Worm (Caenorhabditis elegans) whole organism, young adult: ENCODE data around the gene F28C6.9.

ENCODE experiments used
- B0035.1 ChIP-seq: sonication (generic microtip); optimal IDR thresholded peaks from 2 replicates; lab custom pipeline; 2016; ENCODE audit warnings: missing genetic modification characterization, mild to moderate bottlenecking, missing compliant biosample characterization, missing genotype, missing genetic modification reagents
- D2030.7 ChIP-seq: fragments of 200-800 bp; sonication (Bioruptor generic); IDR thresholded peaks from 2 replicates; pipeline ENCODE4 v1.3.6; 2022; ENCODE audit warnings: missing genetic modification reagents, missing genetic modification characterization, missing compliant biosample characterization
- F10E7.11 ChIP-seq: sonication (generic microtip); optimal IDR thresholded peaks from 2 replicates; lab custom pipeline; 2017; ENCODE audit warnings: mild to moderate bottlenecking, missing genetic modification characterization, moderate library complexity, missing compliant biosample characterization
- F23B12.7 ChIP-seq: sonication (generic microtip); optimal IDR thresholded peaks from 2 replicates; lab custom pipeline; 2017; ENCODE audit warnings: missing genetic modification characterization, mild to moderate bottlenecking, missing compliant biosample characterization, antibody characterized with exemption, moderate library complexity; ENCODE audit not compliant: insufficient read depth
- F37B4.10 ChIP-seq: fragments of 200-800 bp; sonication (Bioruptor generic); IDR thresholded peaks from 2 replicates; pipeline ENCODE4 v1.3.6; 2022; ENCODE audit warnings: missing genetic modification characterization, missing compliant biosample characterization
- F39B2.1 ChIP-seq: fragments of 200-800 bp; sonication (Bioruptor generic); IDR thresholded peaks from 2 replicates; pipeline ENCODE4 v1.3.6; 2022; ENCODE audit warnings: missing genetic modification reagents, missing genetic modification characterization, missing compliant biosample characterization
- T26A5.8 ChIP-seq: sonication (generic microtip); optimal IDR thresholded peaks from 2 replicates; lab custom pipeline; 2016; ENCODE audit warnings: missing genetic modification characterization, missing compliant biosample characterization
- Y67H2A.10 ChIP-seq: fragments of 200-800 bp; sonication (Bioruptor generic); conservative IDR thresholded peaks from 2 replicates; pipeline ENCODE4 v1.3.6; 2022; ENCODE audit warnings: missing genetic modification reagents, missing genetic modification characterization, missing compliant biosample characterization
- ama-1 ChIP-seq, 3 experiments: fragments of 150-350 bp in 1 of 3; sonication (generic microtip) in 2 of 3; optimal IDR thresholded peaks; 2 replicates each; lab custom pipeline; 2014 to 2018; ENCODE audit warnings: missing biosample characterization in 2 of 3, missing genetic modification characterization in 2 of 3, missing genetic modification reagents in 2 of 3
- athp-1 ChIP-seq: sonication (generic microtip); optimal IDR thresholded peaks from 2 replicates; lab custom pipeline; 2017; ENCODE audit warnings: mild to moderate bottlenecking, missing genetic modification characterization, missing compliant biosample characterization
- bed-1 ChIP-seq: fragments of 200-800 bp; sonication (Bioruptor generic); IDR thresholded peaks from 2 replicates; pipeline ENCODE4 v1.3.6; 2022; ENCODE audit warnings: missing genetic modification reagents, missing genetic modification characterization, missing compliant biosample characterization
- bed-2 ChIP-seq: fragments of 200-800 bp; sonication (Bioruptor generic); IDR thresholded peaks from 2 replicates; pipeline ENCODE4 v1.3.6; 2022; ENCODE audit warnings: missing genetic modification reagents, missing genetic modification characterization, missing compliant biosample characterization
- cebp-1 ChIP-seq, 2 experiments: fragments of 200-800 bp in 1 of 2; sonication (Bioruptor generic) in 1 of 2; sonication (generic microtip) in 1 of 2; IDR thresholded peaks in 1 of 2; optimal IDR thresholded peaks in 1 of 2; 2 replicates each; pipeline versions ENCODE4 v1.3.6 to Lab custom; 2017 to 2022; ENCODE audit warnings: missing compliant biosample characterization in 2 of 2, missing genetic modification characterization in 2 of 2, mild to moderate bottlenecking in 1 of 2, missing genetic modification reagents in 1 of 2, moderate library complexity in 1 of 2
- ceh-100 ChIP-seq: fragments of 200-800 bp; sonication (Bioruptor generic); IDR thresholded peaks from 2 replicates; pipeline ENCODE4 v1.3.6; 2022; ENCODE audit warnings: missing genetic modification reagents, missing genetic modification characterization, missing compliant biosample characterization
- ceh-27 ChIP-seq: fragments of 200-800 bp; sonication (Bioruptor generic); optimal IDR thresholded peaks from 2 replicates; lab custom pipeline; 2018; ENCODE audit warnings: mild to moderate bottlenecking, missing genetic modification characterization, moderate library complexity, missing compliant biosample characterization
- ceh-58 ChIP-seq: fragments of 200-800 bp; sonication (Bioruptor generic); IDR thresholded peaks from 2 replicates; pipeline ENCODE4 v1.3.6; 2022; ENCODE audit warnings: missing genetic modification characterization, missing compliant biosample characterization
- ceh-91 ChIP-seq: fragments of 200-800 bp; sonication (Bioruptor generic); IDR thresholded peaks from 2 replicates; pipeline ENCODE4 v1.3.6; 2022; ENCODE audit warnings: missing genetic modification reagents, missing genetic modification characterization, missing compliant biosample characterization
- chd-7 ChIP-seq: sonication (generic microtip); optimal IDR thresholded peaks from 2 replicates; lab custom pipeline; 2016; ENCODE audit warnings: mild to moderate bottlenecking, missing genetic modification characterization, moderate library complexity, missing compliant biosample characterization
- die-1 ChIP-seq: sonication (generic microtip); optimal IDR thresholded peaks from 2 replicates; lab custom pipeline; 2016; ENCODE audit warnings: missing genotype, mild to moderate bottlenecking, missing genetic modification characterization, missing compliant biosample characterization
- efl-1 ChIP-seq: fragments of 150-350 bp; optimal IDR thresholded peaks from 2 replicates; lab custom pipeline; 2014; ENCODE audit warnings: missing biosample characterization, missing genetic modification reagents, missing genetic modification characterization
- egl-44 ChIP-seq: fragments of 200-800 bp; sonication (Bioruptor generic); IDR thresholded peaks from 2 replicates; pipeline ENCODE4 v1.3.6; 2022; ENCODE audit warnings: missing genetic modification reagents, missing genetic modification characterization, missing compliant biosample characterization
- him-1 ChIP-seq: sonication (generic microtip); optimal IDR thresholded peaks from 2 replicates; lab custom pipeline; 2016; ENCODE audit warnings: missing genotype, missing genetic modification reagents, missing genetic modification characterization, missing compliant biosample characterization
- hlh-26 ChIP-seq: fragments of 200-800 bp; sonication (Bioruptor generic); conservative IDR thresholded peaks from 2 replicates; pipeline ENCODE4 v1.3.6; 2022; ENCODE audit warnings: missing genetic modification reagents, missing genetic modification characterization, missing compliant biosample characterization
- hrde-1 ChIP-seq: sonication (generic microtip); optimal IDR thresholded peaks from 2 replicates; lab custom pipeline; 2016; ENCODE audit warnings: missing genetic modification characterization, mild to moderate bottlenecking, missing compliant biosample characterization, moderate library complexity, missing genotype, missing genetic modification reagents, borderline replicate concordance
- let-607 ChIP-seq, 2 experiments: fragments of 200-800 bp in 1 of 2; sonication (Bioruptor generic) in 1 of 2; sonication (generic microtip) in 1 of 2; optimal IDR thresholded peaks; 2 replicates each; lab custom pipeline; 2016 to 2018; ENCODE audit warnings: mild to moderate bottlenecking in 2 of 2, missing compliant biosample characterization in 2 of 2, missing genetic modification characterization in 2 of 2, moderate library complexity in 2 of 2, missing genotype in 1 of 2
- lin-35 ChIP-seq, 3 experiments: fragments of 150-350 bp in 2 of 3; sonication (generic microtip) in 1 of 3; optimal IDR thresholded peaks; 2 replicates each; lab custom pipeline; 2014 to 2018; ENCODE audit warnings: missing biosample characterization in 3 of 3, missing genetic modification characterization in 3 of 3, missing genetic modification reagents in 3 of 3
- lsy-27 ChIP-seq: sonication (generic microtip); optimal IDR thresholded peaks from 2 replicates; lab custom pipeline; 2017; ENCODE audit warnings: missing genetic modification characterization, mild to moderate bottlenecking, missing compliant biosample characterization, antibody characterized with exemption, missing genotype, borderline replicate concordance; ENCODE audit not compliant: insufficient read depth
- madf-10 ChIP-seq: sonication (generic microtip); optimal IDR thresholded peaks from 2 replicates; lab custom pipeline; 2016; ENCODE audit warnings: mild to moderate bottlenecking, missing genetic modification characterization, missing compliant biosample characterization
- madf-6 ChIP-seq: fragments of 200-800 bp; sonication (Bioruptor generic); IDR thresholded peaks from 2 replicates; pipeline ENCODE4 v1.3.6; 2022; ENCODE audit warnings: missing genetic modification reagents, missing genetic modification characterization, missing compliant biosample characterization
- mes-4 ChIP-seq: sonication (generic microtip); optimal IDR thresholded peaks from 2 replicates; lab custom pipeline; 2016; ENCODE audit warnings: missing genotype, missing genetic modification characterization, missing compliant biosample characterization
- pbrm-1 ChIP-seq: fragments of 200-800 bp; sonication (Bioruptor generic); IDR thresholded peaks from 2 replicates; pipeline ENCODE4 v1.3.6; 2022; ENCODE audit warnings: missing genetic modification reagents, missing genetic modification characterization, missing compliant biosample characterization
- rcor-1 ChIP-seq: fragments of 200-800 bp; sonication (Bioruptor generic); IDR thresholded peaks from 2 replicates; pipeline ENCODE4 v1.3.6; 2022; ENCODE audit warnings: missing genetic modification reagents, missing genetic modification characterization, missing compliant biosample characterization
- repo-1 ChIP-seq: sonication (generic microtip); optimal IDR thresholded peaks from 2 replicates; lab custom pipeline; 2017; ENCODE audit warnings: mild to moderate bottlenecking, missing genetic modification characterization, missing compliant biosample characterization
- rpc-1 ChIP-seq, 2 experiments: fragments of 150-350 bp in 1 of 2; sonication (generic microtip) in 1 of 2; optimal IDR thresholded peaks; 2 replicates each; lab custom pipeline; 2014 to 2018; ENCODE audit warnings: missing biosample characterization in 1 of 2, missing genetic modification characterization in 1 of 2, missing genetic modification reagents in 1 of 2, missing genotype in 1 of 2
- sea-2 ChIP-seq: fragments of 200-800 bp; sonication (Bioruptor generic); IDR thresholded peaks from 2 replicates; pipeline ENCODE4 v1.3.6; 2022; ENCODE audit warnings: missing genetic modification characterization, missing compliant biosample characterization
- snpc-1.3 ChIP-seq: sonication (generic microtip); optimal IDR thresholded peaks from 2 replicates; lab custom pipeline; 2017; ENCODE audit warnings: missing genetic modification characterization, mild to moderate bottlenecking, missing compliant biosample characterization, antibody characterized with exemption, moderate library complexity, missing genotype, missing genetic modification reagents; ENCODE audit not compliant: insufficient read depth
- snpc-3.4 ChIP-seq: sonication (generic microtip); optimal IDR thresholded peaks from 2 replicates; lab custom pipeline; 2017; ENCODE audit warnings: missing genetic modification characterization, mild to moderate bottlenecking, missing compliant biosample characterization, antibody characterized with exemption, moderate library complexity, missing genotype, missing genetic modification reagents
- snpc-4 ChIP-seq, 5 experiments: fragments of 150-350 bp in 1 of 5; sonication (generic microtip) in 4 of 5; optimal IDR thresholded peaks; 2 replicates each; lab custom pipeline; 2014 to 2018; ENCODE audit warnings: missing genetic modification characterization in 5 of 5, missing biosample characterization in 3 of 5, antibody characterized with exemption in 2 of 5, mild to moderate bottlenecking in 2 of 5, missing compliant biosample characterization in 2 of 5, missing genotype in 2 of 5, moderate library complexity in 2 of 5, missing genetic modification reagents in 1 of 5
- tbp1 ChIP-seq: fragments of 200-800 bp; sonication (Bioruptor generic); optimal IDR thresholded peaks from 2 replicates; lab custom pipeline; 2018; ENCODE audit warnings: mild to moderate bottlenecking, missing genetic modification characterization, missing compliant biosample characterization
- tbx-9 ChIP-seq: sonication (generic microtip); optimal IDR thresholded peaks from 2 replicates; lab custom pipeline; 2016; ENCODE audit warnings: borderline replicate concordance, missing genetic modification characterization, inconsistent platforms, missing compliant biosample characterization
- tlf-1 ChIP-seq: fragments of 200-800 bp; sonication (Bioruptor generic); optimal IDR thresholded peaks from 2 replicates; lab custom pipeline; 2018; ENCODE audit warnings: mild to moderate bottlenecking, missing genetic modification characterization, missing compliant biosample characterization
- unc-62 ChIP-seq: fragments of 150-350 bp; optimal IDR thresholded peaks from 2 replicates; lab custom pipeline; 2014; ENCODE audit warnings: missing biosample characterization, missing genetic modification reagents, missing genetic modification characterization
- zfh-2 ChIP-seq: fragments of 200-800 bp; sonication (Bioruptor generic); conservative IDR thresholded peaks from 2 replicates; pipeline ENCODE4 v1.3.6; 2022; ENCODE audit warnings: missing genetic modification reagents, missing genetic modification characterization, missing compliant biosample characterization
- ztf-25 ChIP-seq: fragments of 200-800 bp; sonication (Bioruptor generic); IDR thresholded peaks from 2 replicates; pipeline ENCODE4 v1.3.6; 2022; ENCODE audit warnings: missing genetic modification reagents, missing genetic modification characterization, missing compliant biosample characterization

Gene F28C6.9

DNA sequence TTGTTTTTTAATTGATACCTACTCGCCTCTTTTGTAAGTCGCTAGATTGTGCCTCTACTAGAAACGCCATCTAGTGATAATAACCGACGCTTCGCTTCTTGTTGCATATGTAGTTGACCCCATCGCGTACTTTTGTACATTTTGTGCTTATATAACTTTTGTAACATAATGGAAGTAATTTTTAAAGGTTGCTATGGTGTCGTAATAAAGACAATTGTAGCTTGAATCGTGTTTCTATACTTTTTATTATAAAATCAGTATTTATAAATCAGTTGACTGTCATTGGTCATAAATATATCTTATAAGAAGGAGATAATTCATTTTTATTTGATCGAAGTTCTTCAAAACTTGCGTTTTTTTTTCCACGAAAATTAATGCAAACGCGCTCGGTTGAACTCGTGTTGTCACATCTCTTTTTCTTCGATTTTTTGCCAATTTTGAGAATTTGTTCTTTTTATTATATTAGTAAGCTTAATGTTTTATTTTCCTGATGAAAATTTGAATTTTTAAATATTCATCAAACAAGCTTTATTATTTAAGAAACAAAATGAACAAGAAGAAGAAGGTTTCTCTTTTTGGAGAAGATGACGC is 32.4 kb downstream of the F28C6.9 start, which contains the start of gene F54C9.9 (continued):
- TF ChIP-seq unc-62 (GFP tag; lab: Kevin White, UChicago): no peak
- TF ChIP-seq egl-44 (GFP tag; lab: Robert Waterston, UW): no peak
- TF ChIP-seq snpc-4 (GFP tag; optimal IDR thresholded peaks at IDR 0.05; lab: Kevin White, UChicago): peak; percentile 44
- peak in 2 of 4 experiments; percentile 19 to 27 for TF ChIP-seq snpc-4 (tag; optimal IDR thresholded peaks at IDR 0.05; lab: Kevin White, UChicago)
- no peak for TF ChIP-seq tlf-1 (GFP tag; lab: Kevin White, UChicago)
- no peak for TF ChIP-seq ceh-58 (GFP tag; lab: Robert Waterston, UW)
- TF ChIP-seq F23B12.7: peak; percentile 6
- no peak for TF ChIP-seq F37B4.10
- TF ChIP-seq lsy-27 (tag; lab: Kevin White, UChicago): no peak
- TF ChIP-seq repo-1 (tag; lab: Kevin White, UChicago): peak; percentile 17
- TF ChIP-seq pbrm-1 (GFP tag; lab: Robert Waterston, UW): 0 out of 2 replicates have a peak, but pooled peaks have one; percentile 31
- TF ChIP-seq mes-4 (tag; lab: Kevin White, UChicago): no peak
- peak; percentile 33; the same call in 1 of the 2 replicates for TF ChIP-seq rcor-1
- TF ChIP-seq ama-1 (optimal IDR thresholded peaks at IDR 0.05; lab: Kevin White, UChicago): no peak
- TF ChIP-seq ama-1 (GFP tag; optimal IDR thresholded peaks at IDR 0.05; lab: Kevin White, UChicago): peak in 1 of 2 experiments; percentile 77
- peak; percentile 49 for TF ChIP-seq die-1
- peak; percentile 11 for TF ChIP-seq tbp1 (GFP tag; lab: Kevin White, UChicago)
- TF ChIP-seq zfh-2 (GFP tag; lab: Robert Waterston, UW): no peak
- TF ChIP-seq efl-1 (GFP tag; lab: Kevin White, UChicago): peak; percentile 19
- peak; percentile 23 for TF ChIP-seq him-1 (tag; lab: Kevin White, UChicago)
- TF ChIP-seq B0035.1 (tag; lab: Kevin White, UChicago): no peak
- no peak for TF ChIP-seq F39B2.1
- no peak for TF ChIP-seq ceh-27 (GFP tag; lab: Kevin White, UChicago)
- TF ChIP-seq bed-2 (GFP tag; lab: Robert Waterston, UW): no peak
- TF ChIP-seq athp-1 (tag; lab: Kevin White, UChicago): peak; percentile 24
- no peak for TF ChIP-seq ztf-25 (GFP tag; lab: Robert Waterston, UW)
- TF ChIP-seq lin-35 (GFP tag; optimal IDR thresholded peaks at IDR 0.05; lab: Kevin White, UChicago): peak in 1 of 3 experiments; percentile 41
- TF ChIP-seq cebp-1 (GFP tag; IDR thresholded peaks at IDR 0.05; lab: Robert Waterston, UW): no peak
- peak; percentile 39 for TF ChIP-seq cebp-1 (tag; optimal IDR thresholded peaks at IDR 0.05; lab: Kevin White, UChicago)
- peak; percentile 46 for TF ChIP-seq hrde-1 (tag; lab: Kevin White, UChicago)
- no peak for TF ChIP-seq F10E7.11 (tag; lab: Kevin White, UChicago)
- no peak for TF ChIP-seq sea-2 (GFP tag; lab: Robert Waterston, UW)
- TF ChIP-seq bed-1 (GFP tag; lab: Robert Waterston, UW): no peak
- TF ChIP-seq T26A5.8 (tag; lab: Kevin White, UChicago): no peak
- TF ChIP-seq chd-7 (tag; lab: Kevin White, UChicago): no peak
- TF ChIP-seq ceh-100: peak; percentile 50; the same call in 1 of the 2 replicates
- no peak for TF ChIP-seq snpc-1.3 (tag; lab: Kevin White, UChicago)
- TF ChIP-seq let-607 (tag; optimal IDR thresholded peaks at IDR 0.05; lab: Kevin White, UChicago): no peak
- TF ChIP-seq tbx-9 (tag; lab: Kevin White, UChicago): no peak
- no peak for TF ChIP-seq ceh-91 (GFP tag; lab: Robert Waterston, UW)
- no peak for TF ChIP-seq Y67H2A.10 (GFP tag; lab: Robert Waterston, UW)
- TF ChIP-seq rpc-1 (optimal IDR thresholded peaks at IDR 0.05; lab: Kevin White, UChicago): no peak
- peak; percentile 0 for TF ChIP-seq rpc-1 (tag; optimal IDR thresholded peaks at IDR 0.05; lab: Kevin White, UChicago)
- TF ChIP-seq snpc-3.4 (tag; lab: Kevin White, UChicago): no peak
- TF ChIP-seq hlh-26: no peak
- TF ChIP-seq madf-6: peak; percentile 71
- no peak for TF ChIP-seq D2030.7 (GFP tag; lab: Robert Waterston, UW)
- TF ChIP-seq madf-10 (tag; lab: Kevin White, UChicago): no peak
